Fruit fly (Drosophila melanogaster) whole organism, embryonic: ENCODE data around the gene GramD1B.

ENCODE experiments used
- Ada2b ChIP-seq: fragments of 200-800 bp; sonication (Bioruptor generic); IDR thresholded peaks from 2 replicates; pipeline ENCODE4 v1.3.6; 2022; ENCODE audit warnings: missing biosample characterization, missing genetic modification characterization
- CG10321 ChIP-seq: fragments of 200-800 bp; sonication (Bioruptor generic); IDR thresholded peaks from 2 replicates; pipeline ENCODE4 v1.3.6; 2022; ENCODE audit warnings: missing biosample characterization, missing genetic modification characterization
- CG11695 ChIP-seq: fragments of 200-800 bp; sonication (Bioruptor generic); IDR thresholded peaks from 3 replicates; pipeline ENCODE4 v1.3.6; 2022; ENCODE audit warnings: missing biosample characterization, missing genetic modification characterization
- CG12769 ChIP-seq: fragments of 200-800 bp; sonication (Bioruptor generic); optimal IDR thresholded peaks from 2 replicates; lab custom pipeline; 2019; ENCODE audit warnings: missing biosample characterization, mild to moderate bottlenecking, missing genetic modification characterization, moderate library complexity
- CG13424 ChIP-seq: fragments of 200-800 bp; sonication (Bioruptor generic); optimal IDR thresholded peaks from 2 replicates; lab custom pipeline; 2019; ENCODE audit warnings: missing biosample characterization, mild to moderate bottlenecking, missing genetic modification characterization, moderate library complexity
- CG17568 ChIP-seq: fragments of 200-800 bp; sonication (Bioruptor generic); optimal IDR thresholded peaks from 2 replicates; lab custom pipeline; 2018; ENCODE audit warnings: missing biosample characterization, mild to moderate bottlenecking, missing genetic modification characterization, moderate library complexity
- CG31388 ChIP-seq: fragments of 200-800 bp; sonication (Bioruptor generic); optimal IDR thresholded peaks from 2 replicates; lab custom pipeline; 2016; ENCODE audit warnings: missing biosample characterization, missing genetic modification characterization
- CG32532 ChIP-seq: fragments of 200-800 bp; sonication (Bioruptor generic); IDR thresholded peaks from 2 replicates; pipeline ENCODE4 v1.3.6; 2022; ENCODE audit warnings: missing biosample characterization, missing genetic modification characterization
- CG3407 ChIP-seq: fragments of 200-800 bp; sonication (Bioruptor generic); optimal IDR thresholded peaks from 2 replicates; lab custom pipeline; 2018; ENCODE audit warnings: missing biosample characterization, mild to moderate bottlenecking, missing genetic modification characterization
- CG4424 ChIP-seq: fragments of 200-800 bp; sonication (Bioruptor generic); optimal IDR thresholded peaks from 3 replicates; lab custom pipeline; 2016; ENCODE audit warnings: missing biosample characterization, missing genetic modification characterization
- CG6765 ChIP-seq: fragments of 200-800 bp; sonication (Bioruptor generic); optimal IDR thresholded peaks from 3 replicates; lab custom pipeline; 2017; ENCODE audit warnings: missing biosample characterization, mild to moderate bottlenecking, missing genetic modification characterization
- CG7556 ChIP-seq: fragments of 200-800 bp; sonication (Bioruptor generic); optimal IDR thresholded peaks from 2 replicates; lab custom pipeline; 2017; ENCODE audit warnings: missing biosample characterization, mild to moderate bottlenecking, missing genetic modification characterization
- CG7839 ChIP-seq: fragments of 200-800 bp; sonication (Bioruptor generic); optimal IDR thresholded peaks from 3 replicates; lab custom pipeline; 2018; ENCODE audit warnings: missing biosample characterization, mild to moderate bottlenecking, missing genetic modification characterization, moderate library complexity
- CG9876 ChIP-seq: fragments of 200-800 bp; sonication (Bioruptor generic); optimal IDR thresholded peaks from 2 replicates; lab custom pipeline; 2016; ENCODE audit warnings: missing biosample characterization, missing genetic modification characterization
- CoRest ChIP-seq: fragments of 200-800 bp; sonication (Bioruptor generic); optimal IDR thresholded peaks from 3 replicates; lab custom pipeline; 2018; ENCODE audit warnings: missing biosample characterization, mild to moderate bottlenecking, missing genetic modification characterization, moderate library complexity
- D ChIP-seq, 2 experiments: fragments of 200-800 bp in 1 of 2; fragments of >200 bp in 1 of 2; sonication (Bioruptor generic) in 1 of 2; optimal IDR thresholded peaks; 2 replicates in 1 of 2; 3 replicates in 1 of 2; lab custom pipeline; 2017; ENCODE audit warnings: mild to moderate bottlenecking in 1 of 2, missing biosample characterization in 1 of 2, missing genetic modification characterization in 1 of 2, missing genetic modification reagents in 1 of 2
- Ets65A ChIP-seq: fragments of 200-800 bp; sonication (Bioruptor generic); peaks from one replicate; lab custom pipeline; 2016; ENCODE audit warnings: missing biosample characterization, missing genetic modification characterization
- Hr39 ChIP-seq: fragments of >200 bp; optimal IDR thresholded peaks from 2 replicates; lab custom pipeline; 2017
- Med ChIP-seq: fragments of 200-800 bp; sonication (Bioruptor generic); peaks from one replicate; lab custom pipeline; 2016; ENCODE audit warnings: missing biosample characterization, missing genetic modification characterization, mild to moderate bottlenecking, inconsistent platforms, moderate library complexity
- Rfx ChIP-seq: fragments of 200-800 bp; sonication (Bioruptor generic); IDR thresholded peaks from 2 replicates; pipeline ENCODE4 v1.3.6; 2022; ENCODE audit warnings: missing biosample characterization, missing genetic modification characterization
- Sin3A ChIP-seq: fragments of >200 bp; optimal IDR thresholded peaks from 2 replicates; lab custom pipeline; 2018
- Ssrp ChIP-seq: fragments of 200-800 bp; sonication (Bioruptor generic); optimal IDR thresholded peaks from 2 replicates; lab custom pipeline; 2018; ENCODE audit warnings: missing biosample characterization, mild to moderate bottlenecking, missing genetic modification characterization, moderate library complexity
- ara ChIP-seq: fragments of 200-800 bp; sonication (Bioruptor generic); IDR thresholded peaks from 2 replicates; pipeline ENCODE4 v1.3.6; 2022; ENCODE audit warnings: missing biosample characterization, missing genetic modification characterization
- ato ChIP-seq: fragments of 200-800 bp; sonication (Bioruptor generic); IDR thresholded peaks from 2 replicates; pipeline ENCODE4 v1.3.6; 2022; ENCODE audit warnings: missing biosample characterization, missing genetic modification characterization; ENCODE audit not compliant: partially characterized antibody
- dan ChIP-seq: fragments of 200-800 bp; sonication (Bioruptor generic); IDR thresholded peaks from 2 replicates; pipeline ENCODE4 v1.3.6; 2022; ENCODE audit warnings: missing biosample characterization, missing genetic modification characterization
- danr ChIP-seq: fragments of 200-800 bp; sonication (Bioruptor generic); IDR thresholded peaks from 2 replicates; pipeline ENCODE4 v1.3.6; 2022; ENCODE audit warnings: missing biosample characterization, missing genetic modification characterization
- ems ChIP-seq: fragments of 200-800 bp; sonication (Bioruptor generic); optimal IDR thresholded peaks from 3 replicates; lab custom pipeline; 2016; ENCODE audit warnings: missing biosample characterization, missing genetic modification characterization
- hkb ChIP-seq, 2 experiments: fragments of 200-800 bp in 1 of 2; fragments of >200 bp in 1 of 2; sonication (Bioruptor generic) in 1 of 2; IDR thresholded peaks in 1 of 2; optimal IDR thresholded peaks in 1 of 2; 2 replicates each; pipeline versions ENCODE4 v1.3.6 to Lab custom; 2017 to 2022; ENCODE audit warnings: missing biosample characterization in 1 of 2, missing genetic modification characterization in 1 of 2
- maf-S ChIP-seq: fragments of 200-800 bp; sonication (Bioruptor generic); optimal IDR thresholded peaks from 2 replicates; lab custom pipeline; 2016; ENCODE audit warnings: missing biosample characterization, missing genetic modification characterization
- pb ChIP-seq: fragments of 200-800 bp; sonication (Bioruptor generic); optimal IDR thresholded peaks from 3 replicates; lab custom pipeline; 2016; ENCODE audit warnings: missing biosample characterization, missing genetic modification characterization
- pho ChIP-seq: fragments of 200-800 bp; sonication (Bioruptor generic); optimal IDR thresholded peaks from 2 replicates; lab custom pipeline; 2016; ENCODE audit warnings: missing biosample characterization, missing genetic modification characterization
- prd ChIP-seq, 3 experiments: fragments of >200 bp in 2 of 3; fragments of 200-800 bp in 1 of 3; sonication (Bioruptor generic) in 1 of 3; optimal IDR thresholded peaks in 2 of 3; IDR thresholded peaks in 1 of 3; 2 replicates in 2 of 3; 3 replicates in 1 of 3; pipeline versions ENCODE4 v1.3.6 to Lab custom; 2017 to 2022; ENCODE audit warnings: missing biosample characterization in 1 of 3, missing genetic modification characterization in 1 of 3
- rib ChIP-seq: fragments of 200-800 bp; sonication (Bioruptor generic); IDR thresholded peaks from 2 replicates; pipeline ENCODE4 v1.3.6; 2022; ENCODE audit warnings: missing biosample characterization, missing genetic modification characterization
- sens ChIP-seq: fragments of 200-800 bp; sonication (Bioruptor generic); peaks from one replicate; lab custom pipeline; 2016; ENCODE audit warnings: missing biosample characterization, missing genetic modification characterization
- sisA ChIP-seq: fragments of 200-800 bp; sonication (Bioruptor generic); IDR thresholded peaks from 2 replicates; pipeline ENCODE4 v1.3.6; 2022; ENCODE audit warnings: missing biosample characterization, missing genetic modification characterization
- tap ChIP-seq: fragments of 200-800 bp; optimal IDR thresholded peaks from 3 replicates; lab custom pipeline; 2019; ENCODE audit warnings: missing biosample characterization, mild to moderate bottlenecking, missing genetic modification characterization, moderate library complexity

The GramD1B gene

dm6 chr2L:3416527-3417304 lies 43.5 kb upstream of the GramD1B start, which contains the start of gene CG31952 (continued):
- TF ChIP-seq Ada2b (GFP tag; lab: Robert Waterston, UW) (0 out of 2 replicates have a peak, but pooled peaks have one; percentile 18), CG31388 (GFP tag; lab: Kevin White, UChicago) (no peak), CG7839 (peak; percentile 32), sens (GFP tag; lab: Kevin White, UChicago) (peak; percentile 28), pb (GFP tag; lab: Kevin White, UChicago) (no peak), hkb (optimal IDR thresholded peaks at IDR 0.05; lab: Kevin White, UChicago) (no peak), hkb (GFP tag; IDR thresholded peaks at IDR 0.05; lab: Robert Waterston, UW) (peak; percentile 50), Rfx (0 out of 2 replicates have a peak, but pooled peaks have one; percentile 10), CG17568 (GFP tag; lab: Kevin White, UChicago) (no peak), CG12769 (tag; lab: Kevin White, UChicago) (peak; percentile 20), Med (peak; percentile 67)
- TF ChIP-seq, all 482 proteins: peak for 28

- TF ChIP-seq dan (GFP tag; lab: Robert Waterston, UW): no peak
- TF ChIP-seq sens (GFP tag; lab: Kevin White, UChicago): peak; percentile 29
- TF ChIP-seq CG13424 (tag; lab: Kevin White, UChicago): no peak
- no peak for TF ChIP-seq CG3407 (GFP tag; lab: Kevin White, UChicago)
- no peak for TF ChIP-seq Ssrp
Measured at dm6 chr2L:3410260-3410659, 37.1 kb upstream of the GramD1B start, which contains the start of gene CG8840. Gene CG8840 (plus strand): TSS chr2L:3410560.

DNA sequence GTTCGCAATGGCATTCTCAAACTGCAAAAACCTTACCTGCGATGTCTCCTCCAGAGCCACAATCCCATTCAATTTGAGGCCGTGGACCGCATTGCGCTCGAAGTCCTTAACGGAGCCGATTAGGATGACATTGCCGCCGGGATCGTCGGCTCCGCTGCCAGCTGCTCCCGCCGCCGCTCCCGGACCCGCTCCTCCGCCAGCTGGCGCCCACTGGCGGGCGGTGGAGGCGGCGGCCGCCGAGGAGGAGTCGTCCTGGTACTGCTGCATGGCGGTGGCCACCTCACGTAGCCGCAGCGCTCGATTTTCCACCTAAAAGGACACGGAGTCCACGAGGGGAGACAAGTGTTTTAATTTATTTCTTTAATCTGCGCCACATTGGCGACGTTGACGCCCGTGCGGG lies 34.5 kb upstream of the GramD1B start:
- TF ChIP-seq CG7556 (GFP tag; lab: Kevin White, UChicago): no peak
- TF ChIP-seq Ets65A (GFP tag; lab: Kevin White, UChicago): peak; percentile 0
- TF ChIP-seq CG32532 (GFP tag; lab: Robert Waterston, UW): no peak
- TF ChIP-seq CG6765 (GFP tag; lab: Kevin White, UChicago): no peak
- no peak for TF ChIP-seq Med
- TF ChIP-seq pho (GFP tag; lab: Kevin White, UChicago): no peak
- no peak for TF ChIP-seq CoRest (tag; lab: Kevin White, UChicago)
- TF ChIP-seq D (optimal IDR thresholded peaks at IDR 0.05; lab: Kevin White, UChicago): no peak
- no peak for TF ChIP-seq D (GFP tag; optimal IDR thresholded peaks at IDR 0.05; lab: Kevin White, UChicago)
- TF ChIP-seq CG10321: no peak
- TF ChIP-seq sisA: peak; percentile 22; the same call in 1 of the 2 replicates
- TF ChIP-seq ems (GFP tag; lab: Kevin White, UChicago): no peak
- no peak for TF ChIP-seq Sin3A (lab: Kevin White, UChicago)
- no peak for TF ChIP-seq rib
- TF ChIP-seq prd (optimal IDR thresholded peaks at IDR 0.05; lab: Kevin White, UChicago): no peak
- no peak for TF ChIP-seq prd (GFP tag; IDR thresholded peaks at IDR 0.05; lab: Robert Waterston, UW)
- TF ChIP-seq Hr39 (lab: Kevin White, UChicago): peak; percentile 55
- TF ChIP-seq tap (tag; lab: Kevin White, UChicago): no peak
- TF ChIP-seq CG4424: no peak
- no peak for TF ChIP-seq CG9876 (GFP tag; lab: Kevin White, UChicago)
- TF ChIP-seq danr: no peak
- TF ChIP-seq maf-S (GFP tag; lab: Kevin White, UChicago): no peak
- no peak for TF ChIP-seq ara (GFP tag; lab: Robert Waterston, UW)
- TF ChIP-seq ato (GFP tag; lab: Robert Waterston, UW): no peak
- no peak for TF ChIP-seq CG11695
